Worm (Caenorhabditis elegans): ENCODE measurements around the gene Y50D7A.3.

- TF ChIP-seq ztf-11 (tag; optimal IDR thresholded peaks at IDR 0.05), result no peak
- no peak for TF ChIP-seq snpc-4 (tag; optimal IDR thresholded peaks at IDR 0.05)
- no peak for TF ChIP-seq T20F7.1 (GFP tag; optimal IDR thresholded peaks at IDR 0.05)
- TF ChIP-seq egl-43 (GFP tag; IDR thresholded peaks at IDR 0.05), result no peak
- no peak for TF ChIP-seq nhr-102 (tag; optimal IDR thresholded peaks at IDR 0.05)
- TF ChIP-seq lin-38 (GFP tag; IDR thresholded peaks at IDR 0.05), result no peak
- no peak for TF ChIP-seq lin-39 (tag; optimal IDR thresholded peaks at IDR 0.05)
- no peak for TF ChIP-seq madf-5 (GFP tag; IDR thresholded peaks at IDR 0.05)
- TF ChIP-seq unc-130 (GFP tag; optimal IDR thresholded peaks at IDR 0.05), result no peak
- TF ChIP-seq lin-15B (tag; optimal IDR thresholded peaks at IDR 0.05), result no peak
- no peak for TF ChIP-seq nhr-77 (tag; optimal IDR thresholded peaks at IDR 0.05)
- TF ChIP-seq unc-39 (tag; optimal IDR thresholded peaks at IDR 0.05), result no peak
Measured at ce11 chrIII:312873-313272, 58.5 kb downstream of the Y50D7A.3 start.
